Fruit fly (Drosophila melanogaster) Kc167 (cell line): Measurements from ENCODE around the gene Dif.

Experiments used
- Myc ChIP-seq: fragments of >200 bp; optimal IDR thresholded peaks from 2 replicates; lab custom pipeline; 2017; ENCODE audit warnings: missing external identifiers
- Sin3A ChIP-seq: fragments of >200 bp; optimal IDR thresholded peaks from 2 replicates; lab custom pipeline; 2018; ENCODE audit warnings: missing external identifiers
- h ChIP-seq: fragments of >200 bp; optimal IDR thresholded peaks from 3 replicates; lab custom pipeline; 2018; ENCODE audit warnings: missing external identifiers
- psq ChIP-seq: fragments of >200 bp; optimal IDR thresholded peaks from 2 replicates; lab custom pipeline; 2017; ENCODE audit warnings: missing external identifiers

- no peak for TF ChIP-seq Sin3A (lab: Kevin White, UChicago)
- no peak for TF ChIP-seq Myc (lab: Kevin White, UChicago)
- TF ChIP-seq h (lab: Kevin White, UChicago) = no peak
- no peak for TF ChIP-seq psq (lab: Kevin White, UChicago)
Measured at dm6 chr2L:17368503-17368902, 64.5 kb downstream of the Dif start.
